Fruit fly (Drosophila melanogaster) whole organism, embryonic: ENCODE results near the gene Sap30.

Source experiments
- Abd-B ChIP-seq: fragments of 200-800 bp; sonication (Bioruptor generic); optimal IDR thresholded peaks from 2 replicates; lab custom pipeline; 2018; ENCODE audit warnings: missing biosample characterization, mild to moderate bottlenecking, missing genetic modification characterization, moderate library complexity
- Ada2b ChIP-seq: fragments of 200-800 bp; sonication (Bioruptor generic); IDR thresholded peaks from 2 replicates; pipeline ENCODE4 v1.3.6; 2022; ENCODE audit warnings: missing biosample characterization, missing genetic modification characterization
- CG10209 ChIP-seq: fragments of 200-800 bp; sonication (Bioruptor generic); optimal IDR thresholded peaks from 3 replicates; lab custom pipeline; 2017; ENCODE audit warnings: missing biosample characterization, mild to moderate bottlenecking, missing genetic modification characterization, missing genetic modification reagents
- CG10321 ChIP-seq: fragments of 200-800 bp; sonication (Bioruptor generic); IDR thresholded peaks from 2 replicates; pipeline ENCODE4 v1.3.6; 2022; ENCODE audit warnings: missing biosample characterization, missing genetic modification characterization
- CG11504 ChIP-seq: fragments of 200-800 bp; sonication (Bioruptor generic); optimal IDR thresholded peaks from 3 replicates; lab custom pipeline; 2019; ENCODE audit warnings: missing biosample characterization, mild to moderate bottlenecking, missing genetic modification characterization, moderate library complexity
- CG11723 ChIP-seq: fragments of 200-800 bp; sonication (Bioruptor generic); optimal IDR thresholded peaks from 2 replicates; lab custom pipeline; 2017; ENCODE audit warnings: missing biosample characterization, mild to moderate bottlenecking, missing genetic modification characterization
- CG17359 ChIP-seq: fragments of 200-800 bp; sonication (Bioruptor generic); optimal IDR thresholded peaks from 3 replicates; lab custom pipeline; 2018; ENCODE audit warnings: missing biosample characterization, mild to moderate bottlenecking, missing genetic modification characterization, moderate library complexity
- CG17361 ChIP-seq: fragments of 200-800 bp; sonication (Bioruptor generic); IDR thresholded peaks from 3 replicates; pipeline ENCODE4 v1.3.6; 2022; ENCODE audit warnings: missing biosample characterization, missing genetic modification characterization
- CG17385 ChIP-seq: fragments of 200-800 bp; sonication (Bioruptor generic); optimal IDR thresholded peaks from 3 replicates; lab custom pipeline; 2018; ENCODE audit warnings: missing biosample characterization, mild to moderate bottlenecking, missing genetic modification characterization
- CG17912 ChIP-seq: fragments of 200-800 bp; sonication (Bioruptor generic); optimal IDR thresholded peaks from 2 replicates; lab custom pipeline; 2018; ENCODE audit warnings: missing biosample characterization, mild to moderate bottlenecking, missing genetic modification characterization
- CG30431 ChIP-seq: fragments of 200-800 bp; sonication (Bioruptor generic); optimal IDR thresholded peaks from 2 replicates; lab custom pipeline; 2017; ENCODE audit warnings: missing biosample characterization, missing genetic modification characterization
- CG32532 ChIP-seq: fragments of 200-800 bp; sonication (Bioruptor generic); IDR thresholded peaks from 2 replicates; pipeline ENCODE4 v1.3.6; 2022; ENCODE audit warnings: missing biosample characterization, missing genetic modification characterization
- CG3281 ChIP-seq: fragments of 200-800 bp; sonication (Bioruptor generic); optimal IDR thresholded peaks from 3 replicates; lab custom pipeline; 2017; ENCODE audit warnings: missing biosample characterization, mild to moderate bottlenecking, missing genetic modification characterization
- CG3407 ChIP-seq: fragments of 200-800 bp; sonication (Bioruptor generic); optimal IDR thresholded peaks from 2 replicates; lab custom pipeline; 2018; ENCODE audit warnings: missing biosample characterization, mild to moderate bottlenecking, missing genetic modification characterization
- CG3847 ChIP-seq: fragments of 200-800 bp; sonication (Bioruptor generic); IDR thresholded peaks from 2 replicates; pipeline ENCODE4 v1.3.6; 2022; ENCODE audit warnings: missing biosample characterization, missing genetic modification characterization
- CG4360 ChIP-seq: fragments of 200-800 bp; sonication (Bioruptor generic); IDR thresholded peaks from 2 replicates; pipeline ENCODE4 v1.3.6; 2022; ENCODE audit warnings: missing biosample characterization, missing genetic modification characterization
- CG6689 ChIP-seq: fragments of 200-800 bp; sonication (Bioruptor generic); IDR thresholded peaks from 2 replicates; pipeline ENCODE4 v1.3.6; 2022; ENCODE audit warnings: missing biosample characterization, missing genetic modification characterization
- CG6813 ChIP-seq: fragments of 200-800 bp; sonication (Bioruptor generic); optimal IDR thresholded peaks from 2 replicates; lab custom pipeline; 2017; ENCODE audit warnings: missing biosample characterization, missing genetic modification characterization, mild to moderate bottlenecking, moderate library complexity, missing genetic modification reagents
- CG7357 ChIP-seq: fragments of 200-800 bp; sonication (Bioruptor generic); IDR thresholded peaks from 3 replicates; pipeline ENCODE4 v1.3.6; 2022; ENCODE audit warnings: missing biosample characterization, missing genetic modification characterization
- CG7839 ChIP-seq: fragments of 200-800 bp; sonication (Bioruptor generic); optimal IDR thresholded peaks from 3 replicates; lab custom pipeline; 2018; ENCODE audit warnings: missing biosample characterization, mild to moderate bottlenecking, missing genetic modification characterization, moderate library complexity
- CG8924 ChIP-seq: fragments of 200-800 bp; optimal IDR thresholded peaks from 3 replicates; lab custom pipeline; 2019; ENCODE audit warnings: missing biosample characterization, mild to moderate bottlenecking, missing genetic modification characterization, moderate library complexity
- Drgx ChIP-seq: fragments of 200-800 bp; sonication (Bioruptor generic); IDR thresholded peaks from 2 replicates; pipeline ENCODE4 v1.3.6; 2022; ENCODE audit warnings: missing biosample characterization, missing genetic modification characterization
- E2f2 ChIP-seq: fragments of 200-800 bp; sonication (Bioruptor generic); IDR thresholded peaks from 2 replicates; pipeline ENCODE4 v1.3.6; 2022; ENCODE audit warnings: missing biosample characterization, missing genetic modification characterization
- Ets97D ChIP-seq: fragments of 200-800 bp; sonication (Bioruptor generic); optimal IDR thresholded peaks from 3 replicates; lab custom pipeline; 2016; ENCODE audit warnings: missing biosample characterization, missing genetic modification characterization
- Hmr ChIP-seq: fragments of 200-800 bp; sonication (Bioruptor generic); optimal IDR thresholded peaks from 3 replicates; lab custom pipeline; 2017; ENCODE audit warnings: mild to moderate bottlenecking, missing biosample characterization, missing genetic modification reagents, missing genetic modification characterization
- Meics ChIP-seq: fragments of 200-800 bp; sonication (Bioruptor generic); optimal IDR thresholded peaks from 2 replicates; lab custom pipeline; 2017; ENCODE audit warnings: missing biosample characterization, mild to moderate bottlenecking, missing genetic modification characterization
- Mes4 ChIP-seq: fragments of 200-800 bp; sonication (Bioruptor generic); optimal IDR thresholded peaks from 2 replicates; lab custom pipeline; 2016; ENCODE audit warnings: missing biosample characterization, missing genetic modification characterization
- Neu2 ChIP-seq: fragments of 200-800 bp; sonication (Bioruptor generic); optimal IDR thresholded peaks from 3 replicates; lab custom pipeline; 2016; ENCODE audit warnings: missing biosample characterization, missing genetic modification characterization, borderline replicate concordance
- NfI ChIP-seq: fragments of 200-800 bp; sonication (Bioruptor generic); optimal IDR thresholded peaks from 3 replicates; lab custom pipeline; 2018; ENCODE audit warnings: missing biosample characterization, mild to moderate bottlenecking, missing genetic modification characterization, moderate library complexity
- PHDP ChIP-seq: fragments of 200-800 bp; sonication (Bioruptor generic); optimal IDR thresholded peaks from 3 replicates; lab custom pipeline; 2018; ENCODE audit warnings: missing biosample characterization, mild to moderate bottlenecking, missing genetic modification characterization, moderate library complexity
- Pdp1 ChIP-seq, 2 experiments: fragments of 200-800 bp; sonication (Bioruptor generic); optimal IDR thresholded peaks; 3 replicates each; lab custom pipeline; 2016; ENCODE audit warnings: missing biosample characterization in 2 of 2, missing genetic modification characterization in 2 of 2, mild to moderate bottlenecking in 1 of 2, moderate library complexity in 1 of 2
- Sox100B ChIP-seq: fragments of 200-800 bp; sonication (Bioruptor generic); optimal IDR thresholded peaks from 3 replicates; lab custom pipeline; 2018; ENCODE audit warnings: missing biosample characterization, mild to moderate bottlenecking, missing genetic modification characterization
- amos ChIP-seq: fragments of 200-800 bp; sonication (Bioruptor generic); IDR thresholded peaks from 2 replicates; pipeline ENCODE4 v1.3.6; 2022; ENCODE audit warnings: missing biosample characterization, missing genetic modification characterization; ENCODE audit not compliant: partially characterized antibody
- chif ChIP-seq, 2 experiments: fragments of 200-800 bp; sonication (Bioruptor generic); optimal IDR thresholded peaks; 3 replicates each; lab custom pipeline; 2016; ENCODE audit warnings: missing biosample characterization in 2 of 2, missing genetic modification characterization in 2 of 2
- esg ChIP-seq: fragments of 200-800 bp; sonication (Bioruptor generic); conservative IDR thresholded peaks from 2 replicates; pipeline ENCODE4 v1.3.6; 2022; ENCODE audit warnings: missing biosample characterization, missing genetic modification characterization
- ewg ChIP-seq: fragments of 200-800 bp; sonication (Bioruptor generic); optimal IDR thresholded peaks from 3 replicates; lab custom pipeline; 2017; ENCODE audit warnings: mild to moderate bottlenecking, missing biosample characterization, missing genetic modification reagents, missing genetic modification characterization
- fu2 ChIP-seq: fragments of 200-800 bp; sonication (Bioruptor generic); optimal IDR thresholded peaks from 2 replicates; lab custom pipeline; 2016; ENCODE audit warnings: missing biosample characterization, missing genetic modification characterization
- gem ChIP-seq: fragments of 200-800 bp; sonication (Bioruptor generic); optimal IDR thresholded peaks from 2 replicates; lab custom pipeline; 2019; ENCODE audit warnings: missing biosample characterization, mild to moderate bottlenecking, missing genetic modification characterization, moderate library complexity
- grau ChIP-seq: fragments of 200-800 bp; optimal IDR thresholded peaks from 3 replicates; lab custom pipeline; 2019; ENCODE audit warnings: missing biosample characterization, mild to moderate bottlenecking, missing genetic modification characterization, moderate library complexity
- grn ChIP-seq: fragments of 200-800 bp; sonication (Bioruptor generic); optimal IDR thresholded peaks from 3 replicates; lab custom pipeline; 2017; ENCODE audit warnings: missing biosample characterization, missing genetic modification characterization
- jing ChIP-seq: fragments of 200-800 bp; sonication (Bioruptor generic); optimal IDR thresholded peaks from 2 replicates; lab custom pipeline; 2018; ENCODE audit warnings: missing biosample characterization, mild to moderate bottlenecking, missing genetic modification characterization
- kni ChIP-seq: fragments of 200-800 bp; sonication (Bioruptor generic); optimal IDR thresholded peaks from 3 replicates; lab custom pipeline; 2017; ENCODE audit warnings: mild to moderate bottlenecking, missing biosample characterization, missing genetic modification reagents, missing genetic modification characterization
- lmd ChIP-seq: fragments of 200-800 bp; sonication (Bioruptor generic); IDR thresholded peaks from 2 replicates; pipeline ENCODE4 v1.3.6; 2022; ENCODE audit warnings: missing biosample characterization, missing genetic modification characterization
- org-1 ChIP-seq: fragments of 200-800 bp; sonication (Bioruptor generic); optimal IDR thresholded peaks from 2 replicates; lab custom pipeline; 2017; ENCODE audit warnings: missing biosample characterization, missing genetic modification characterization
- phol ChIP-seq: fragments of 200-800 bp; sonication (Bioruptor generic); optimal IDR thresholded peaks from 3 replicates; lab custom pipeline; 2018; ENCODE audit warnings: missing biosample characterization, mild to moderate bottlenecking, missing genetic modification characterization, moderate library complexity
- schlank ChIP-seq: fragments of 200-800 bp; sonication (Bioruptor generic); optimal IDR thresholded peaks from 2 replicates; lab custom pipeline; 2018; ENCODE audit warnings: missing biosample characterization, mild to moderate bottlenecking, missing genetic modification characterization
- tgo ChIP-seq: fragments of 200-800 bp; sonication (Bioruptor generic); IDR thresholded peaks from 3 replicates; pipeline ENCODE4 v1.3.6; 2022; ENCODE audit warnings: missing biosample characterization, missing genetic modification characterization
- tll ChIP-seq, 2 experiments: fragments of 200-800 bp in 1 of 2; fragments of >200 bp in 1 of 2; sonication (Bioruptor generic) in 1 of 2; optimal IDR thresholded peaks; 2 replicates each; lab custom pipeline; 2017 to 2019; ENCODE audit warnings: missing biosample characterization in 2 of 2, missing genetic modification characterization in 2 of 2, mild to moderate bottlenecking in 1 of 2, moderate library complexity in 1 of 2
- twi ChIP-seq: fragments of 200-800 bp; optimal IDR thresholded peaks from 2 replicates; lab custom pipeline; 2019; ENCODE audit warnings: missing biosample characterization, mild to moderate bottlenecking, missing genetic modification characterization, moderate library complexity
- wor ChIP-seq: fragments of 200-800 bp; sonication (Bioruptor generic); IDR thresholded peaks from 2 replicates; pipeline ENCODE4 v1.3.6; 2022; ENCODE audit warnings: missing biosample characterization, missing genetic modification characterization

Sap30 gene

DNA sequence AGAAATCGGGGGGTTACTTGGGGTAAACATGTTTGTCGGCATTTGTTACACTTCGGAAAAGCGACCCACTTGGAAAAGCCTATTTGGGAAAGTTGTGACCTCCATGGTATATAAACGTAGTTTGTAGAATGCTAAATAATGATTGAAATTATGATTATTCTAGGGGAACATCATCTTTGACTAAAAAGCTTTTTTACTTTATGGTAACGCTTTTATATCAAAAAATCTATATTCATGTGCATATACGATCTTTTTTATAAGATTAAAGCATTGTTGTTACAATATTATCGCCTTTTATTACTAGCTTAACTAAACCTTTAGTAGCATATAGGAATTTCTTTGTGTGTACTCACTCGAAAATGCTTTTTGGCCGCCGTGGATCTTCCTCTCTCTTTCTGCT lies 47.2 kb downstream of the Sap30 start (continued):
- TF ChIP-seq NfI (GFP tag; lab: Kevin White, UChicago) (peak; percentile 31), Meics (GFP tag; lab: Kevin White, UChicago) (peak; percentile 12), Ada2b (GFP tag; lab: Robert Waterston, UW) (0 out of 2 replicates have a peak, but pooled peaks have one; percentile 31), grau (tag; lab: Kevin White, UChicago) (peak; percentile 69), amos (GFP tag; lab: Robert Waterston, UW) (no peak), CG7357 (GFP tag; lab: Robert Waterston, UW) (0 out of 3 replicates have a peak, but pooled peaks have one; percentile 32), fu2 (GFP tag; lab: Kevin White, UChicago) (peak; percentile 27), tgo (peak; percentile 56), grn (GFP tag; lab: Kevin White, UChicago) (no peak), org-1 (GFP tag; lab: Kevin White, UChicago) (peak; percentile 18), CG32532 (GFP tag; lab: Robert Waterston, UW) (peak; percentile 37; the same call in 1 of the 2 replicates), CG10209 (GFP tag; lab: Kevin White, UChicago) (peak; percentile 38), lmd (GFP tag; lab: Robert Waterston, UW) (peak; percentile 41), chif (GFP tag; optimal IDR thresholded peaks at IDR 0.05; lab: Kevin White, UChicago) (peak in 1 of 2 experiments; percentile 48), Ets97D (GFP tag; lab: Kevin White, UChicago) (no peak), tll (GFP tag; optimal IDR thresholded peaks at IDR 0.05; lab: Kevin White, UChicago) (no peak), CG7839 (tag; lab: Kevin White, UChicago) (peak; percentile 75), Mes4 (GFP tag; lab: Kevin White, UChicago) (no peak), CG11723 (GFP tag; lab: Kevin White, UChicago) (peak; percentile 32), esg (GFP tag; lab: Robert Waterston, UW) (0 out of 2 replicates have a peak, but pooled peaks have one; percentile 8), Neu2 (no peak), Drgx (peak; percentile 78), CG17359 (peak; percentile 13), wor (GFP tag; lab: Robert Waterston, UW) (peak; percentile 33; the same call in 1 of the 2 replicates), Sox100B (GFP tag; lab: Kevin White, UChicago) (peak; percentile 32), CG3407 (peak; percentile 8), gem (tag; lab: Kevin White, UChicago) (peak; percentile 77), CG17912 (GFP tag; lab: Kevin White, UChicago) (no peak), CG6813 (GFP tag; lab: Kevin White, UChicago) (no peak), CG3281 (peak; percentile 34), CG30431 (GFP tag; lab: Kevin White, UChicago) (no peak), CG17361 (GFP tag; lab: Robert Waterston, UW) (peak; percentile 76), PHDP (tag; lab: Kevin White, UChicago) (peak; percentile 68), CG3847 (GFP tag; lab: Robert Waterston, UW) (peak; percentile 24; the same call in 1 of the 2 replicates), phol (tag; lab: Kevin White, UChicago) (peak; percentile 45), jing (GFP tag; lab: Kevin White, UChicago) (no peak), CG17385 (GFP tag; lab: Kevin White, UChicago) (peak; percentile 46), Abd-B (GFP tag; lab: Kevin White, UChicago) (peak; percentile 11), kni (GFP tag; lab: Kevin White, UChicago) (no peak), CG4360 (GFP tag; lab: Robert Waterston, UW) (no peak), Pdp1 (GFP tag; optimal IDR thresholded peaks at IDR 0.05; lab: Kevin White, UChicago) (peak; percentile 9 to 22), CG8924 (tag; lab: Kevin White, UChicago) (peak; percentile 37), CG11504 (tag; lab: Kevin White, UChicago) (peak; percentile 62), schlank (tag; lab: Kevin White, UChicago) (no peak), Hmr (GFP tag; lab: Kevin White, UChicago) (peak; percentile 45), ewg (GFP tag; lab: Kevin White, UChicago) (peak; percentile 45), E2f2 (GFP tag; lab: Robert Waterston, UW) (peak; percentile 35; the same call in 1 of the 2 replicates), CG10321 (GFP tag; lab: Robert Waterston, UW) (no peak), CG6689 (GFP tag; lab: Robert Waterston, UW) (peak; percentile 55), twi (peak; percentile 9)
